Worm (Caenorhabditis elegans) whole organism, young adult: ENCODE results near the gene T22D1.18.
A peak's percentile ranks its signal among the peaks of the same experiment; 100 is the strongest.

Source experiments
- B0336.3 ChIP-seq: fragments of 200-800 bp; sonication (Bioruptor generic); IDR thresholded peaks from 2 replicates; pipeline ENCODE4 v1.3.6; 2022; ENCODE audit warnings: missing genetic modification characterization, missing compliant biosample characterization
- C17E4.6 ChIP-seq: fragments of 200-800 bp; sonication (Bioruptor generic); IDR thresholded peaks from 2 replicates; pipeline ENCODE4 v1.3.6; 2022; ENCODE audit warnings: missing genetic modification reagents, missing genetic modification characterization, missing compliant biosample characterization
- D2030.7 ChIP-seq: fragments of 200-800 bp; sonication (Bioruptor generic); IDR thresholded peaks from 2 replicates; pipeline ENCODE4 v1.3.6; 2022; ENCODE audit warnings: missing genetic modification reagents, missing genetic modification characterization, missing compliant biosample characterization
- F23B12.7 ChIP-seq: sonication (generic microtip); optimal IDR thresholded peaks from 2 replicates; lab custom pipeline; 2017; ENCODE audit warnings: missing genetic modification characterization, mild to moderate bottlenecking, missing compliant biosample characterization, antibody characterized with exemption, moderate library complexity; ENCODE audit not compliant: insufficient read depth
- F33H1.4 ChIP-seq: fragments of 200-800 bp; sonication (Bioruptor generic); IDR thresholded peaks from 2 replicates; pipeline ENCODE4 v1.3.6; 2022; ENCODE audit warnings: missing genetic modification reagents, missing genetic modification characterization, missing compliant biosample characterization
- F49E8.2 ChIP-seq: sonication (generic microtip); optimal IDR thresholded peaks from 3 replicates; lab custom pipeline; 2017; ENCODE audit warnings: missing genetic modification characterization, mild to moderate bottlenecking, missing compliant biosample characterization, antibody characterized with exemption, moderate library complexity; ENCODE audit not compliant: insufficient read depth
- Y53G8AR.9 ChIP-seq: fragments of 200-800 bp; sonication (Bioruptor generic); conservative IDR thresholded peaks from 2 replicates; pipeline ENCODE4 v1.3.6; 2022; ENCODE audit warnings: missing genetic modification reagents, missing genetic modification characterization, missing compliant biosample characterization
- Y56A3A.18 ChIP-seq: fragments of 200-800 bp; sonication (Bioruptor generic); IDR thresholded peaks from 2 replicates; pipeline ENCODE4 v1.3.6; 2022; ENCODE audit warnings: missing genetic modification reagents, missing genetic modification characterization, missing compliant biosample characterization
- Y79H2A.3 ChIP-seq: fragments of 200-800 bp; sonication (Bioruptor generic); conservative IDR thresholded peaks from 2 replicates; pipeline ENCODE4 v1.3.6; 2022; ENCODE audit warnings: missing genetic modification reagents, missing genetic modification characterization, missing compliant biosample characterization
- Y95B8A.8 ChIP-seq: fragments of 200-800 bp; sonication (Bioruptor generic); IDR thresholded peaks from 2 replicates; pipeline ENCODE4 v1.3.6; 2022; ENCODE audit warnings: missing genetic modification reagents, missing genetic modification characterization, missing compliant biosample characterization
- ama-1 ChIP-seq, 3 experiments: fragments of 150-350 bp in 1 of 3; sonication (generic microtip) in 2 of 3; optimal IDR thresholded peaks; 2 replicates each; lab custom pipeline; 2014 to 2018; ENCODE audit warnings: missing biosample characterization in 2 of 3, missing genetic modification characterization in 2 of 3, missing genetic modification reagents in 2 of 3
- attf-6 ChIP-seq: fragments of 200-800 bp; sonication (Bioruptor generic); IDR thresholded peaks from 2 replicates; pipeline ENCODE4 v1.3.6; 2022; ENCODE audit warnings: missing genetic modification reagents, missing genetic modification characterization, missing compliant biosample characterization
- cebp-2 ChIP-seq: fragments of 200-800 bp; sonication (Bioruptor generic); IDR thresholded peaks from 2 replicates; pipeline ENCODE4 v1.3.6; 2022; ENCODE audit warnings: missing genetic modification characterization, missing compliant biosample characterization
- ceh-100 ChIP-seq: fragments of 200-800 bp; sonication (Bioruptor generic); IDR thresholded peaks from 2 replicates; pipeline ENCODE4 v1.3.6; 2022; ENCODE audit warnings: missing genetic modification reagents, missing genetic modification characterization, missing compliant biosample characterization
- chd-7 ChIP-seq: sonication (generic microtip); optimal IDR thresholded peaks from 2 replicates; lab custom pipeline; 2016; ENCODE audit warnings: mild to moderate bottlenecking, missing genetic modification characterization, moderate library complexity, missing compliant biosample characterization
- dox-1 ChIP-seq: fragments of 200-800 bp; sonication (Bioruptor generic); IDR thresholded peaks from 2 replicates; pipeline ENCODE4 v1.3.6; 2022; ENCODE audit warnings: missing genetic modification reagents, missing genetic modification characterization, missing compliant biosample characterization
- egrh-3 ChIP-seq: fragments of 200-800 bp; sonication (Bioruptor generic); IDR thresholded peaks from 2 replicates; pipeline ENCODE4 v1.3.6; 2022; ENCODE audit warnings: missing genetic modification reagents, missing genetic modification characterization, missing compliant biosample characterization
- ekl-4 ChIP-seq: fragments of 200-800 bp; sonication (Bioruptor generic); IDR thresholded peaks from 2 replicates; pipeline ENCODE4 v1.3.6; 2022; ENCODE audit warnings: missing genetic modification reagents, missing genetic modification characterization, missing compliant biosample characterization
- fkh-3 ChIP-seq: sonication (generic microtip); optimal IDR thresholded peaks from 2 replicates; lab custom pipeline; 2016; ENCODE audit warnings: mild to moderate bottlenecking, missing genetic modification characterization, missing compliant biosample characterization
- hmg-1.2 ChIP-seq: fragments of 200-800 bp; sonication (Bioruptor generic); IDR thresholded peaks from 2 replicates; pipeline ENCODE4 v1.3.6; 2022; ENCODE audit warnings: missing genetic modification reagents, missing genetic modification characterization, missing compliant biosample characterization
- hrde-1 ChIP-seq: sonication (generic microtip); optimal IDR thresholded peaks from 2 replicates; lab custom pipeline; 2016; ENCODE audit warnings: missing genetic modification characterization, mild to moderate bottlenecking, missing compliant biosample characterization, moderate library complexity, missing genotype, missing genetic modification reagents, borderline replicate concordance
- hsf-1 ChIP-seq: fragments of 200-800 bp; sonication (Bioruptor generic); IDR thresholded peaks from 2 replicates; pipeline ENCODE4 v1.3.6; 2022; ENCODE audit warnings: missing genetic modification reagents, missing genetic modification characterization, missing compliant biosample characterization
- lag-1 ChIP-seq: fragments of 200-800 bp; sonication (Bioruptor generic); IDR thresholded peaks from 2 replicates; pipeline ENCODE4 v1.3.6; 2022; ENCODE audit warnings: missing genetic modification reagents, missing genetic modification characterization, missing compliant biosample characterization
- lin-26 ChIP-seq: fragments of 200-800 bp; sonication (Bioruptor generic); IDR thresholded peaks from 2 replicates; pipeline ENCODE4 v1.3.6; 2022; ENCODE audit warnings: missing genetic modification reagents, missing genetic modification characterization, missing compliant biosample characterization
- lin-35 ChIP-seq, 3 experiments: fragments of 150-350 bp in 2 of 3; sonication (generic microtip) in 1 of 3; optimal IDR thresholded peaks; 2 replicates each; lab custom pipeline; 2014 to 2018; ENCODE audit warnings: missing biosample characterization in 3 of 3, missing genetic modification characterization in 3 of 3, missing genetic modification reagents in 3 of 3
- lsy-27 ChIP-seq: sonication (generic microtip); optimal IDR thresholded peaks from 2 replicates; lab custom pipeline; 2017; ENCODE audit warnings: missing genetic modification characterization, mild to moderate bottlenecking, missing compliant biosample characterization, antibody characterized with exemption, missing genotype, borderline replicate concordance; ENCODE audit not compliant: insufficient read depth
- madf-6 ChIP-seq: fragments of 200-800 bp; sonication (Bioruptor generic); IDR thresholded peaks from 2 replicates; pipeline ENCODE4 v1.3.6; 2022; ENCODE audit warnings: missing genetic modification reagents, missing genetic modification characterization, missing compliant biosample characterization
- madf-8 ChIP-seq: fragments of 200-800 bp; sonication (Bioruptor generic); conservative IDR thresholded peaks from 2 replicates; pipeline ENCODE4 v1.3.6; 2022; ENCODE audit warnings: missing genetic modification reagents, missing genetic modification characterization, missing compliant biosample characterization
- mcd-1 ChIP-seq: fragments of 200-800 bp; sonication (Bioruptor generic); IDR thresholded peaks from 2 replicates; pipeline ENCODE4 v1.3.6; 2022; ENCODE audit warnings: missing genetic modification reagents, missing genetic modification characterization, missing compliant biosample characterization
- nfyb-1 ChIP-seq: fragments of 200-800 bp; sonication (Bioruptor generic); IDR thresholded peaks from 2 replicates; pipeline ENCODE4 v1.3.6; 2022; ENCODE audit warnings: missing genetic modification reagents, missing genetic modification characterization, missing compliant biosample characterization
- pbrm-1 ChIP-seq: fragments of 200-800 bp; sonication (Bioruptor generic); IDR thresholded peaks from 2 replicates; pipeline ENCODE4 v1.3.6; 2022; ENCODE audit warnings: missing genetic modification reagents, missing genetic modification characterization, missing compliant biosample characterization
- repo-1 ChIP-seq: sonication (generic microtip); optimal IDR thresholded peaks from 2 replicates; lab custom pipeline; 2017; ENCODE audit warnings: mild to moderate bottlenecking, missing genetic modification characterization, missing compliant biosample characterization
- snpc-1.1 ChIP-seq: sonication (generic microtip); optimal IDR thresholded peaks from 2 replicates; lab custom pipeline; 2017; ENCODE audit warnings: missing genetic modification characterization, mild to moderate bottlenecking, missing compliant biosample characterization, antibody characterized with exemption, moderate library complexity, missing genotype, missing genetic modification reagents; ENCODE audit not compliant: insufficient read depth
- snpc-3.4 ChIP-seq: sonication (generic microtip); optimal IDR thresholded peaks from 2 replicates; lab custom pipeline; 2017; ENCODE audit warnings: missing genetic modification characterization, mild to moderate bottlenecking, missing compliant biosample characterization, antibody characterized with exemption, moderate library complexity, missing genotype, missing genetic modification reagents
- snpc-4 ChIP-seq, 5 experiments: fragments of 150-350 bp in 1 of 5; sonication (generic microtip) in 4 of 5; optimal IDR thresholded peaks; 2 replicates each; lab custom pipeline; 2014 to 2018; ENCODE audit warnings: missing genetic modification characterization in 5 of 5, missing biosample characterization in 3 of 5, antibody characterized with exemption in 2 of 5, mild to moderate bottlenecking in 2 of 5, missing compliant biosample characterization in 2 of 5, missing genotype in 2 of 5, moderate library complexity in 2 of 5, missing genetic modification reagents in 1 of 5
- tbp1 ChIP-seq: fragments of 200-800 bp; sonication (Bioruptor generic); optimal IDR thresholded peaks from 2 replicates; lab custom pipeline; 2018; ENCODE audit warnings: mild to moderate bottlenecking, missing genetic modification characterization, missing compliant biosample characterization
- zfh-2 ChIP-seq: fragments of 200-800 bp; sonication (Bioruptor generic); conservative IDR thresholded peaks from 2 replicates; pipeline ENCODE4 v1.3.6; 2022; ENCODE audit warnings: missing genetic modification reagents, missing genetic modification characterization, missing compliant biosample characterization
- zim-3 ChIP-seq: sonication (generic microtip); optimal IDR thresholded peaks from 2 replicates; lab custom pipeline; 2017; ENCODE audit warnings: mild to moderate bottlenecking, missing genetic modification characterization, moderate library complexity, missing compliant biosample characterization
- ztf-18 ChIP-seq: sonication (generic microtip); optimal IDR thresholded peaks from 2 replicates; lab custom pipeline; 2016; ENCODE audit warnings: missing genotype, mild to moderate bottlenecking, missing genetic modification characterization, missing compliant biosample characterization

The T22D1.18 gene

DNA sequence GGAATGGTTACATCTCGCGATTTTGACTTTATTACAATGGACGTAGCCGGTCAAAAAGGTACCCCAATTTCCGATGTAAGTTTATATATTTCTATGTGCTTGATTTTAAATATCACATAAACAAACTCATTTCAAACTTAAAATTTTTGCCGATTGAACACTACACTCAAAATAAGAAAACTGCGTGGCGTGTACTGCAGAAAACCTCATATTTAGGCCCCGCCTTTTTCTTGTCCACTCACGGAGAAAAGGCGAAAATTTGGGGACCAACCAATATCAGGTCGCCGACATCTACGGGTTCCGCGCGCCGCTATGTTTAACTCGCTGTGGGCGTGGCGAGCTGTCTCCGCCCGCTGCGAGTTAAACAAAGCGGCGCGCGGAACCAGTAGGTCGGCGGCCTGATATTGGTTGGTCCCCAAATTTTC, 5.8 kb downstream of the T22D1.18 start:
- TF ChIP-seq ztf-18 (tag; lab: Kevin White, UChicago), result peak; percentile 20
- TF ChIP-seq mcd-1 (GFP tag; lab: Robert Waterston, UW), result peak; percentile 57
- peak; percentile 80 for TF ChIP-seq pbrm-1 (GFP tag; lab: Robert Waterston, UW)
- TF ChIP-seq Y95B8A.8 (GFP tag; lab: Robert Waterston, UW), result 0 out of 2 replicates have a peak, but pooled peaks have one; percentile 28
- TF ChIP-seq Y53G8AR.9 (GFP tag; lab: Robert Waterston, UW), result peak; percentile 58; the same call in 1 of the 2 replicates
- TF ChIP-seq D2030.7 (GFP tag; lab: Robert Waterston, UW), result peak; percentile 76
- peak; percentile 86 for TF ChIP-seq snpc-4 (GFP tag; optimal IDR thresholded peaks at IDR 0.05; lab: Kevin White, UChicago)
- TF ChIP-seq snpc-4 (tag; optimal IDR thresholded peaks at IDR 0.05; lab: Kevin White, UChicago), result peak in 3 of 4 experiments; percentile 91 to 94 (median 94)
- TF ChIP-seq ceh-100, result peak; percentile 59; the same call in 1 of the 2 replicates
- TF ChIP-seq madf-8 (GFP tag; lab: Robert Waterston, UW), result 0 out of 2 replicates have a peak, but pooled peaks have one; percentile 15
- peak; percentile 40; the same call in 1 of the 2 replicates for TF ChIP-seq C17E4.6 (GFP tag; lab: Robert Waterston, UW)
- TF ChIP-seq lin-26, result 0 out of 2 replicates have a peak, but pooled peaks have one; percentile 16
- TF ChIP-seq snpc-1.1 (tag; lab: Kevin White, UChicago), result peak; percentile 88
- TF ChIP-seq attf-6 (GFP tag; lab: Robert Waterston, UW), result peak; percentile 77
- peak; percentile 64 for TF ChIP-seq dox-1 (GFP tag; lab: Robert Waterston, UW)
- peak; percentile 33 for TF ChIP-seq snpc-3.4 (tag; lab: Kevin White, UChicago)
- TF ChIP-seq ekl-4 (GFP tag; lab: Robert Waterston, UW), result peak; percentile 63
- TF ChIP-seq hmg-1.2 (GFP tag; lab: Robert Waterston, UW), result peak; percentile 89
- 0 out of 2 replicates have a peak, but pooled peaks have one; percentile 28 for TF ChIP-seq egrh-3 (GFP tag; lab: Robert Waterston, UW)
- peak; percentile 2 for TF ChIP-seq F49E8.2
- peak; percentile 71 for TF ChIP-seq madf-6 (GFP tag; lab: Robert Waterston, UW)
- TF ChIP-seq F33H1.4 (GFP tag; lab: Robert Waterston, UW), result peak; percentile 58
- TF ChIP-seq, all 124 proteins: peak for 21; not testable (repeated sequence) for 103

DNA sequence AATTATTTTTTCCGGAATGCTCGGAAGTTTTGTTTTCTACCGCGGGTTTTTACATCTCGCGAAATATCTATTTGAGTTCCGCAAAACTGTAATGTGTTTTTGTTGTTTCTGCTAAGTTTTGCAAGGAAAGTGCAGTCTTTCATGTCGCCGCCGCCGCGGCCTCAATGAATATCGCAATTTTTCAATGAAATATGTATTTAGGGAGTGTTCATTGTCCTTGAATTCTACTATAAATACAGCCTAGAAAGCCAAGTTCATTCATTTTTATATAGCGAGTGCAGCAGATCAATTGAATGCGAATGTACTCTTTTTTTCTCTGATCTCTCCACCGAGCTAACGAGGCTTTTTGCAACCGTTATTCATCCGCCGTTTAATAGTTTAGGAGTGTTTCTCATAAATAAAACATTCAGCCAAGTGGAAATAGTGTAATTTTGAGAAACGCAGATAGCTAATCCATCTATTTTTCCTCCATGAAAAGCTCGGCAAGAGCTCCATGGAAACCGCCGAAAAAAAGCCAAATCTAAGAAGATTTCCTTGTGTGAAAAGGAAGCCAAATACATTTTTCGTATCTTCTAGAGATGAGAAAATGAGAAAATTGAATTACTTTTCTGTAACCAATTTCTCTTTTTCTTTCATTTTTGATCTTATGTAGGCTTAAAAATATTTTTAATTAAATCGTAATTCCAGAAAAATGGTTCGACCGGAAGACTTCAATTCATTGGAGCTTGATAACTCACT, 6.9 kb downstream of the T22D1.18 start, which contains the start of gene T22D1.3:
Gene T22D1.3 (plus strand): TSS at position 688 of the 738 bp plus-strand sequence.
- TF ChIP-seq tbp1 (GFP tag; lab: Kevin White, UChicago) (peak; percentile 37), repo-1 (tag; lab: Kevin White, UChicago) (peak; percentile 52), lin-35 (GFP tag; optimal IDR thresholded peaks at IDR 0.05; lab: Kevin White, UChicago) (peak in 1 of 3 experiments; percentile 3), Y79H2A.3 (GFP tag; lab: Robert Waterston, UW) (no peak), cebp-2 (GFP tag; lab: Robert Waterston, UW) (no peak), lag-1 (GFP tag; lab: Robert Waterston, UW) (no peak), dox-1 (GFP tag; lab: Robert Waterston, UW) (no peak), hmg-1.2 (GFP tag; lab: Robert Waterston, UW) (peak; percentile 18; the same call in 1 of the 2 replicates), zim-3 (tag; lab: Kevin White, UChicago) (peak; percentile 56), snpc-3.4 (tag; lab: Kevin White, UChicago) (peak; percentile 9), ekl-4 (GFP tag; lab: Robert Waterston, UW) (peak; percentile 71), zfh-2 (GFP tag; lab: Robert Waterston, UW) (no peak), B0336.3 (peak; percentile 46; the same call in 1 of the 2 replicates), ztf-18 (tag; lab: Kevin White, UChicago) (peak; percentile 16), Y56A3A.18 (GFP tag; lab: Robert Waterston, UW) (no peak), lsy-27 (tag; lab: Kevin White, UChicago) (no peak), chd-7 (peak; percentile 26), snpc-4 (GFP tag; optimal IDR thresholded peaks at IDR 0.05; lab: Kevin White, UChicago) (no peak), snpc-4 (tag; optimal IDR thresholded peaks at IDR 0.05; lab: Kevin White, UChicago) (peak in 1 of 4 experiments; percentile 50), nfyb-1 (GFP tag; lab: Robert Waterston, UW) (peak; percentile 34; the same call in 1 of the 2 replicates), fkh-3 (peak; percentile 37), mcd-1 (GFP tag; lab: Robert Waterston, UW) (no peak), Y53G8AR.9 (GFP tag; lab: Robert Waterston, UW) (0 out of 2 replicates have a peak, but pooled peaks have one; percentile 61), ama-1 (optimal IDR thresholded peaks at IDR 0.05; lab: Kevin White, UChicago) (no peak), ama-1 (GFP tag; optimal IDR thresholded peaks at IDR 0.05; lab: Kevin White, UChicago) (peak in 1 of 2 experiments; percentile 31), hrde-1 (tag; lab: Kevin White, UChicago) (peak; percentile 12), F23B12.7 (tag; lab: Kevin White, UChicago) (no peak), madf-6 (GFP tag; lab: Robert Waterston, UW) (0 out of 2 replicates have a peak, but pooled peaks have one; percentile 16), hsf-1 (GFP tag; lab: Robert Waterston, UW) (0 out of 2 replicates have a peak, but pooled peaks have one; percentile 57)
